Worm (Caenorhabditis elegans) whole organism, young adult: Measurements from ENCODE around the gene ttn-1.

Experiments used
- hlh-12 ChIP-seq: sonication (generic microtip); optimal IDR thresholded peaks from 2 replicates; lab custom pipeline; 2016; ENCODE audit warnings: missing genetic modification characterization, missing compliant biosample characterization
- sdz-38 ChIP-seq: sonication (generic microtip); optimal IDR thresholded peaks from 2 replicates; lab custom pipeline; 2016; ENCODE audit warnings: missing genotype, missing genetic modification characterization, missing compliant biosample characterization

ce11 chrV:6212566-6212965 lies 10.1 kb upstream of the ttn-1 start:
- no peak for TF ChIP-seq sdz-38 (tag; lab: Kevin White, UChicago)
- TF ChIP-seq hlh-12 (tag; lab: Kevin White, UChicago): no peak
